Fruit fly (Drosophila melanogaster) whole organism, embryonic: ENCODE results near the gene Liprin-beta.

Experiments used
- Adf1 ChIP-seq: fragments of 200-800 bp; sonication (Bioruptor generic); IDR thresholded peaks from 2 replicates; pipeline ENCODE4 v1.3.6; 2022; ENCODE audit warnings: missing biosample characterization, missing genetic modification characterization
- Antp ChIP-seq: fragments of 200-800 bp; sonication (Bioruptor generic); optimal IDR thresholded peaks from 3 replicates; lab custom pipeline; 2016; ENCODE audit warnings: missing biosample characterization, missing genetic modification characterization
- Atf-2 ChIP-seq: fragments of 200-800 bp; sonication (Bioruptor generic); optimal IDR thresholded peaks from 2 replicates; lab custom pipeline; 2016; ENCODE audit warnings: missing biosample characterization, missing genetic modification characterization
- B-H2 ChIP-seq: fragments of 200-800 bp; sonication (Bioruptor generic); optimal IDR thresholded peaks from 2 replicates; lab custom pipeline; 2018; ENCODE audit warnings: missing biosample characterization, mild to moderate bottlenecking, missing genetic modification characterization
- CG12299 ChIP-seq: fragments of 200-800 bp; sonication (Bioruptor generic); optimal IDR thresholded peaks from 2 replicates; lab custom pipeline; 2018; ENCODE audit warnings: missing biosample characterization, mild to moderate bottlenecking, missing genetic modification characterization
- CG12391 ChIP-seq: fragments of 200-800 bp; sonication (Bioruptor generic); optimal IDR thresholded peaks from 3 replicates; lab custom pipeline; 2018; ENCODE audit warnings: missing biosample characterization, mild to moderate bottlenecking, missing genetic modification characterization, moderate library complexity
- CG13424 ChIP-seq: fragments of 200-800 bp; sonication (Bioruptor generic); optimal IDR thresholded peaks from 2 replicates; lab custom pipeline; 2019; ENCODE audit warnings: missing biosample characterization, mild to moderate bottlenecking, missing genetic modification characterization, moderate library complexity
- CG14965 ChIP-seq: fragments of 200-800 bp; sonication (Bioruptor generic); optimal IDR thresholded peaks from 2 replicates; lab custom pipeline; 2016; ENCODE audit warnings: missing biosample characterization, missing genetic modification characterization, borderline replicate concordance
- CG1647 ChIP-seq: fragments of 200-800 bp; sonication (Bioruptor generic); optimal IDR thresholded peaks from 3 replicates; lab custom pipeline; 2016; ENCODE audit warnings: missing biosample characterization, missing genetic modification characterization
- CG17359 ChIP-seq: fragments of 200-800 bp; sonication (Bioruptor generic); optimal IDR thresholded peaks from 3 replicates; lab custom pipeline; 2018; ENCODE audit warnings: missing biosample characterization, mild to moderate bottlenecking, missing genetic modification characterization, moderate library complexity
- CG17802 ChIP-seq: fragments of 200-800 bp; sonication (Bioruptor generic); optimal IDR thresholded peaks from 2 replicates; lab custom pipeline; 2018; ENCODE audit warnings: missing biosample characterization, mild to moderate bottlenecking, missing genetic modification characterization, moderate library complexity
- CG30403 ChIP-seq: fragments of 200-800 bp; sonication (Bioruptor generic); optimal IDR thresholded peaks from 3 replicates; lab custom pipeline; 2016; ENCODE audit warnings: missing biosample characterization, missing genetic modification characterization
- CG31365 ChIP-seq: fragments of 200-800 bp; sonication (Bioruptor generic); optimal IDR thresholded peaks from 2 replicates; lab custom pipeline; 2018; ENCODE audit warnings: missing biosample characterization, mild to moderate bottlenecking, missing genetic modification characterization
- CG6272 ChIP-seq: fragments of 200-800 bp; sonication (Bioruptor generic); IDR thresholded peaks from 2 replicates; pipeline ENCODE4 v1.3.6; 2022; ENCODE audit warnings: missing biosample characterization, missing genetic modification characterization
- CG6683 ChIP-seq: fragments of 200-800 bp; sonication (Bioruptor generic); optimal IDR thresholded peaks from 2 replicates; lab custom pipeline; 2017; ENCODE audit warnings: missing biosample characterization, mild to moderate bottlenecking, missing genetic modification characterization, missing genetic modification reagents
- CG7839 ChIP-seq: fragments of 200-800 bp; sonication (Bioruptor generic); optimal IDR thresholded peaks from 3 replicates; lab custom pipeline; 2018; ENCODE audit warnings: missing biosample characterization, mild to moderate bottlenecking, missing genetic modification characterization, moderate library complexity
- CG9215 ChIP-seq: fragments of 200-800 bp; sonication (Bioruptor generic); IDR thresholded peaks from 2 replicates; pipeline ENCODE4 v1.3.6; 2022; ENCODE audit warnings: missing biosample characterization, missing genetic modification characterization
- CoRest ChIP-seq: fragments of 200-800 bp; sonication (Bioruptor generic); optimal IDR thresholded peaks from 3 replicates; lab custom pipeline; 2018; ENCODE audit warnings: missing biosample characterization, mild to moderate bottlenecking, missing genetic modification characterization, moderate library complexity
- ERR ChIP-seq: fragments of 200-800 bp; sonication (Bioruptor generic); optimal IDR thresholded peaks from 2 replicates; lab custom pipeline; 2016; ENCODE audit warnings: missing biosample characterization, missing genetic modification characterization
- Eip74EF ChIP-seq, 2 experiments: fragments of 200-800 bp in 1 of 2; fragments of >200 bp in 1 of 2; sonication (Bioruptor generic) in 1 of 2; optimal IDR thresholded peaks; 2 replicates each; lab custom pipeline; 2017 to 2019; ENCODE audit warnings: missing biosample characterization in 2 of 2, missing genetic modification characterization in 2 of 2, mild to moderate bottlenecking in 1 of 2, moderate library complexity in 1 of 2
- Ets65A ChIP-seq: fragments of 200-800 bp; sonication (Bioruptor generic); peaks from one replicate; lab custom pipeline; 2016; ENCODE audit warnings: missing biosample characterization, missing genetic modification characterization
- HmgD ChIP-seq: fragments of 200-800 bp; sonication (Bioruptor generic); optimal IDR thresholded peaks from 3 replicates; lab custom pipeline; 2016; ENCODE audit warnings: missing biosample characterization, missing genetic modification characterization
- Hmx ChIP-seq: fragments of 200-800 bp; sonication (Bioruptor generic); optimal IDR thresholded peaks from 2 replicates; lab custom pipeline; 2016; ENCODE audit warnings: missing biosample characterization, missing genetic modification characterization
- MESR4 ChIP-seq: fragments of 200-800 bp; sonication (Bioruptor generic); optimal IDR thresholded peaks from 2 replicates; lab custom pipeline; 2018; ENCODE audit warnings: missing biosample characterization, mild to moderate bottlenecking, missing genetic modification characterization, moderate library complexity
- NC2β ChIP-seq: fragments of 200-800 bp; sonication (Bioruptor generic); optimal IDR thresholded peaks from 2 replicates; lab custom pipeline; 2016; ENCODE audit warnings: missing biosample characterization, missing genetic modification characterization
- Nf-YA ChIP-seq: fragments of 200-800 bp; sonication (Bioruptor generic); IDR thresholded peaks from 2 replicates; pipeline ENCODE4 v1.3.6; 2022; ENCODE audit warnings: missing biosample characterization, missing genetic modification characterization
- Pdp1 ChIP-seq, 2 experiments: fragments of 200-800 bp; sonication (Bioruptor generic); optimal IDR thresholded peaks; 3 replicates each; lab custom pipeline; 2016; ENCODE audit warnings: missing biosample characterization in 2 of 2, missing genetic modification characterization in 2 of 2, mild to moderate bottlenecking in 1 of 2, moderate library complexity in 1 of 2
- Rfx ChIP-seq: fragments of 200-800 bp; sonication (Bioruptor generic); IDR thresholded peaks from 2 replicates; pipeline ENCODE4 v1.3.6; 2022; ENCODE audit warnings: missing biosample characterization, missing genetic modification characterization
- YL-1 ChIP-seq: fragments of 200-800 bp; sonication (Bioruptor generic); optimal IDR thresholded peaks from 3 replicates; lab custom pipeline; 2017; ENCODE audit warnings: missing biosample characterization, mild to moderate bottlenecking, missing genetic modification characterization
- aop ChIP-seq: fragments of 200-800 bp; sonication (Bioruptor generic); IDR thresholded peaks from 2 replicates; pipeline ENCODE4 v1.3.6; 2022; ENCODE audit warnings: missing biosample characterization, missing genetic modification characterization
- bbx ChIP-seq: fragments of 200-800 bp; sonication (Bioruptor generic); IDR thresholded peaks from 2 replicates; pipeline ENCODE4 v1.3.6; 2022; ENCODE audit warnings: missing biosample characterization, missing genetic modification characterization; ENCODE audit not compliant: partially characterized antibody
- chinmo ChIP-seq: fragments of 200-800 bp; sonication (Bioruptor generic); IDR thresholded peaks from 4 replicates; pipeline ENCODE4 v1.3.6; 2022; ENCODE audit warnings: missing biosample characterization, missing genetic modification characterization; ENCODE audit not compliant: partially characterized antibody
- cwo ChIP-seq: fragments of 200-800 bp; sonication (Bioruptor generic); optimal IDR thresholded peaks from 3 replicates; lab custom pipeline; 2017; ENCODE audit warnings: missing biosample characterization, missing genetic modification characterization, mild to moderate bottlenecking, moderate library complexity, missing genetic modification reagents
- dimm ChIP-seq: fragments of 200-800 bp; sonication (Bioruptor generic); IDR thresholded peaks from 2 replicates; pipeline ENCODE4 v1.3.6; 2022; ENCODE audit warnings: missing biosample characterization, missing genetic modification characterization
- disco-r ChIP-seq: fragments of 200-800 bp; sonication (Bioruptor generic); optimal IDR thresholded peaks from 2 replicates; lab custom pipeline; 2016; ENCODE audit warnings: missing biosample characterization, missing genetic modification characterization
- dmrt11E ChIP-seq: fragments of 200-800 bp; sonication (Bioruptor generic); optimal IDR thresholded peaks from 3 replicates; lab custom pipeline; 2018; ENCODE audit warnings: missing biosample characterization, mild to moderate bottlenecking, missing genetic modification characterization, moderate library complexity
- hb ChIP-seq: fragments of 200-800 bp; sonication (Bioruptor generic); IDR thresholded peaks from 3 replicates; pipeline ENCODE4 v1.3.6; 2022; ENCODE audit warnings: missing biosample characterization, missing genetic modification characterization; ENCODE audit not compliant: partially characterized antibody
- hbn ChIP-seq: fragments of 200-800 bp; sonication (Bioruptor generic); IDR thresholded peaks from 2 replicates; pipeline ENCODE4 v1.3.6; 2022; ENCODE audit warnings: missing biosample characterization, missing genetic modification characterization; ENCODE audit not compliant: partially characterized antibody
- jumu ChIP-seq: fragments of 200-800 bp; sonication (Bioruptor generic); optimal IDR thresholded peaks from 3 replicates; lab custom pipeline; 2016; ENCODE audit warnings: missing biosample characterization, missing genetic modification characterization
- ken ChIP-seq: fragments of 200-800 bp; sonication (Bioruptor generic); IDR thresholded peaks from 3 replicates; pipeline ENCODE4 v1.3.6; 2022; ENCODE audit warnings: missing biosample characterization, missing genetic modification characterization
- lbe ChIP-seq: fragments of 200-800 bp; sonication (Bioruptor generic); optimal IDR thresholded peaks from 2 replicates; lab custom pipeline; 2016; ENCODE audit warnings: missing biosample characterization, mild to moderate bottlenecking, missing genetic modification characterization
- lilli ChIP-seq: fragments of 200-800 bp; sonication (Bioruptor generic); optimal IDR thresholded peaks from 3 replicates; lab custom pipeline; 2016; ENCODE audit warnings: missing biosample characterization, missing genetic modification characterization
- nom ChIP-seq: fragments of 200-800 bp; sonication (Bioruptor generic); optimal IDR thresholded peaks from 2 replicates; lab custom pipeline; 2017; ENCODE audit warnings: missing biosample characterization, missing genetic modification characterization, mild to moderate bottlenecking, moderate library complexity, missing genetic modification reagents
- ssp ChIP-seq: fragments of 200-800 bp; sonication (Bioruptor generic); IDR thresholded peaks from 2 replicates; pipeline ENCODE4 v1.3.6; 2022; ENCODE audit warnings: missing biosample characterization, missing genetic modification characterization
- tap ChIP-seq: fragments of 200-800 bp; optimal IDR thresholded peaks from 3 replicates; lab custom pipeline; 2019; ENCODE audit warnings: missing biosample characterization, mild to moderate bottlenecking, missing genetic modification characterization, moderate library complexity
- tin ChIP-seq: fragments of 200-800 bp; sonication (Bioruptor generic); optimal IDR thresholded peaks from 3 replicates; lab custom pipeline; 2016; ENCODE audit warnings: missing biosample characterization, missing genetic modification characterization
- tll ChIP-seq, 2 experiments: fragments of 200-800 bp in 1 of 2; fragments of >200 bp in 1 of 2; sonication (Bioruptor generic) in 1 of 2; optimal IDR thresholded peaks; 2 replicates each; lab custom pipeline; 2017 to 2019; ENCODE audit warnings: missing biosample characterization in 2 of 2, missing genetic modification characterization in 2 of 2, mild to moderate bottlenecking in 1 of 2, moderate library complexity in 1 of 2

Liprin-beta gene

DNA sequence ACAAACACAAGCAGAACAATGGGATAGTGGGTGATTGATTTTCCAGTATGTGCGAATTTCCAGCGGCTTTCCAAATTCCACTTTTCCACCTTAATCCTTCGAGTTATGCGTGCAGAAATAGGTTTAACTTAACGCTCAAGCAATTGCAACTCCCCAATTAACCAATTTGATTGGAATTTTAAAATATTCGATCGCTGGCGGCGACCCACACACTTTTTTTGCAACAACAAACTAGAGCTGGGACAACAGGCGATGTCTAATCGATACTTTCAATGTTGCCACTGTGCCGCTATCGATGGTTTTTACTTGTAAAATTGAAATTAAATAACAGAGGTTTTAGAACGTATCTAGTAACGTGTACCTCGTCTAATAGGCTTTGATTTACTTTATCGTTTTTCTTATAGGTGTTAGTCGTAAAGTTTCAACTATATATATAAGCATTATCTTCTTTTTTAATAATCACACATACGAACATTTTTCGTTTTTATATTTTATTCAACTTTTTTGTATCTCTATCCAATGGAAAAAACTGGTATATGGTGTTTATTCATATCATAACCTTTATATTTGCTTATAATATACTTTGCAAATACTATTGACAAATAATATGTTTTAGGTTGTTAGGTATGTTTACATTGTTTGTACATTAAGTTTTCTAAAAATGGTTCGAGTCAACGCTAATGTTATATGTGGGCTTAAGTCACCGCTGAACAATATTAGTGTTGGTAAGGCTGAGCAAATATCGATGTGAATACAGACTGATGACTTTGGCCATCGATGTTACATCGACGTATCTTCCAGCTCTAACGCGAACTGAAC is 26.8 kb upstream of the Liprin-beta start, which contains the start of the genes Abp1 and Tgi (continued):
- TF ChIP-seq dimm (no peak), Eip74EF (GFP tag; optimal IDR thresholded peaks at IDR 0.05; lab: Kevin White, UChicago) (no peak), CG6272 (GFP tag; lab: Robert Waterston, UW) (0 out of 2 replicates have a peak, but pooled peaks have one; percentile 12), CG30403 (peak; percentile 43), Rfx (peak; percentile 76), CG6683 (GFP tag; lab: Kevin White, UChicago) (no peak), aop (GFP tag; lab: Robert Waterston, UW) (0 out of 2 replicates have a peak, but pooled peaks have one; percentile 14), dmrt11E (tag; lab: Kevin White, UChicago) (peak; percentile 23), Atf-2 (GFP tag; lab: Kevin White, UChicago) (no peak), B-H2 (GFP tag; lab: Kevin White, UChicago) (peak; percentile 72), CG12299 (no peak), CG31365 (no peak), Ets65A (GFP tag; lab: Kevin White, UChicago) (peak; percentile 86), CG7839 (tag; lab: Kevin White, UChicago) (peak; percentile 44), Nf-YA (GFP tag; lab: Robert Waterston, UW) (no peak), Hmx (GFP tag; lab: Kevin White, UChicago) (no peak), CG9215 (GFP tag; lab: Robert Waterston, UW) (peak; percentile 51; the same call in 1 of the 2 replicates), ERR (GFP tag; lab: Kevin White, UChicago) (peak; percentile 2), nom (GFP tag; lab: Kevin White, UChicago) (peak; percentile 7), chinmo (GFP tag; lab: Robert Waterston, UW) (peak; percentile 80; the same call in 2 of the 4 replicates), HmgD (GFP tag; lab: Kevin White, UChicago) (peak; percentile 16), lbe (GFP tag; lab: Kevin White, UChicago) (peak; percentile 14), lilli (GFP tag; lab: Kevin White, UChicago) (peak; percentile 41), ken (GFP tag; lab: Robert Waterston, UW) (peak; percentile 73; the same call in 2 of the 3 replicates), CG13424 (tag; lab: Kevin White, UChicago) (peak; percentile 0), bbx (GFP tag; lab: Robert Waterston, UW) (peak; percentile 91), MESR4 (GFP tag; lab: Kevin White, UChicago) (peak; percentile 34), CG12391 (tag; lab: Kevin White, UChicago) (peak; percentile 60), Antp (GFP tag; lab: Kevin White, UChicago) (peak; percentile 47), cwo (GFP tag; lab: Kevin White, UChicago) (no peak), jumu (GFP tag; lab: Kevin White, UChicago) (peak; percentile 19), CoRest (tag; lab: Kevin White, UChicago) (peak; percentile 66), Adf1 (GFP tag; lab: Robert Waterston, UW) (no peak), YL-1 (GFP tag; lab: Kevin White, UChicago) (peak; percentile 16), disco-r (GFP tag; lab: Kevin White, UChicago) (no peak), tap (no peak), NC2β (GFP tag; lab: Kevin White, UChicago) (peak; percentile 18), hb (GFP tag; lab: Robert Waterston, UW) (peak; percentile 64), ssp (GFP tag; lab: Robert Waterston, UW) (peak; percentile 27; the same call in 1 of the 2 replicates), Pdp1 (GFP tag; optimal IDR thresholded peaks at IDR 0.05; lab: Kevin White, UChicago) (peak in 1 of 2 experiments; percentile 61), tin (GFP tag; lab: Kevin White, UChicago) (peak; percentile 25), tll (GFP tag; optimal IDR thresholded peaks at IDR 0.05; lab: Kevin White, UChicago) (no peak), CG1647 (GFP tag; lab: Kevin White, UChicago) (peak; percentile 43), CG14965 (GFP tag; lab: Kevin White, UChicago) (no peak), CG17359 (tag; lab: Kevin White, UChicago) (peak; percentile 16), CG17802 (tag; lab: Kevin White, UChicago) (no peak), hbn (GFP tag; lab: Robert Waterston, UW) (peak; percentile 64)
